Fruit fly (Drosophila melanogaster): Measurements from ENCODE around the gene CG14424.

Gene CG14424

DNA sequence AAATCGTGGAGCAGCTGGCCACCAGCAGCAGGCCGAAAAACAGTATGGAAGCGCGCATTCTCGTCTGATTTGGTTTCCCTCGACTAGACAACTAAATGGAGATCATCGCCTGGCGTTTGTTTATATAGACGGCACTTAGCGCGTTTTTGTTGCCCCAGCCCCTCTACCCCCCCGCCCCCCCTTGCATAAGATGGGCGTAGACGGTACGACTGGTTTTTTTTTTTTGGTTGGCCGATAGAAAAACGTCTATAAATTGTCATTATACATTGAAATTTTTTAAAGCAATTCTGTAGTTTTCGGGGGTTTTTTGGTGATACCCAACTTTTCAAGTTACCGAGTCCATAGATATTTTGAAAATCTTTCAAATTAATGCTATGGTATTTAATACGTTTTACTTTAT, 41.2 kb downstream of the CG14424 start, which contains the start of gene CG14419:
Gene CG14419, minus strand, starts transcription at position 101 of the 400 bp plus-strand sequence.
- TF ChIP-seq ttk (optimal IDR thresholded peaks at IDR 0.05): no peak
- no peak for TF ChIP-seq Sin3A (optimal IDR thresholded peaks at IDR 0.05)
- TF ChIP-seq Myc (optimal IDR thresholded peaks at IDR 0.05): no peak

DNA sequence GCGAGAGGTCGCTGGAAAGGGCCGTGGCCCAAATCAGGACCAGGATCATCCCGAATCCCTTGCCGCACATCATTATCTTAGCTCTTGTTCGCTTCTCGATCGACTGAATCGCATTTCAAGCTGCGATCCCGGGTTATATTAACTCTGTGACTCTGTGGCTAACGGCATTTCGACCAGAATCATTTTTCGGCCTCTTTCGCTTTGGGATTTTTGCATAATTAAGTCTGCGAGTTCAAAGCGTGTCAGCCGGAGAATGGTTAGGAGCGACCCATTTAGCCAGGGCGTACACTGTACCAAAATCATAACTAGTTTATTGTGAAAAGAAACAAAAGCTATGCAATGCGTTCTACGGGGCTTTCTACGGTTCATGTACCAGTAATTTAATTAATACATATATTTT, 43.5 kb downstream of the CG14424 start, which contains the start of gene CG14418:
Gene CG14418, minus strand, starts transcription at position 101 of the 400 bp plus-strand sequence.
- TF ChIP-seq ttk (optimal IDR thresholded peaks at IDR 0.05) (no peak), insv (optimal IDR thresholded peaks at IDR 0.05) (no peak), Sin3A (optimal IDR thresholded peaks at IDR 0.05) (no peak), Myc (optimal IDR thresholded peaks at IDR 0.05) (no peak), psq (optimal IDR thresholded peaks at IDR 0.05) (no peak), h (optimal IDR thresholded peaks at IDR 0.05) (no peak)

DNA sequence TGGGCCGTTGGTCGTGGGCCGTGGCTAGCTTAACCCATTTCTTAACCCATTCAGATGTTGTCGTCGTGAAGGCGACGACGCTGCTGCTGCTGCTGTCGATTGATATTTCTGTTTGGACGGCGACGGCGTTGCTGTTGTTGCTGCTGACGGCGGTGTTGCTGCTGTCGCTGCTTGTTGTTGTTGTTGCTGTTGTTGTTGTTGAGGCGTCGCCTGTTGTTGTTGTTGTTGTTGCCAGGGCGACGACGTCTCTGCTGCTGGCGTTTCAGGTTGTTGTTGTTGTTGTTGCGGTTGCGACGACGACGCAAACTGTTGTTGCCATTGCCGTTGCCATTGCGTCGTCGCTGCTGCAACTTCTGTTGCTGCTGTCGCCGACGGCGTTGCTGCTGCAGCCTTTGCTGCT, 44.5 kb downstream of the CG14424 start:
- TF ChIP-seq Myc (optimal IDR thresholded peaks at IDR 0.05) (no peak), h (optimal IDR thresholded peaks at IDR 0.05) (no peak), insv (optimal IDR thresholded peaks at IDR 0.05) (no peak), Sin3A (optimal IDR thresholded peaks at IDR 0.05) (no peak), ttk (optimal IDR thresholded peaks at IDR 0.05) (no peak), psq (optimal IDR thresholded peaks at IDR 0.05) (no peak)

DNA sequence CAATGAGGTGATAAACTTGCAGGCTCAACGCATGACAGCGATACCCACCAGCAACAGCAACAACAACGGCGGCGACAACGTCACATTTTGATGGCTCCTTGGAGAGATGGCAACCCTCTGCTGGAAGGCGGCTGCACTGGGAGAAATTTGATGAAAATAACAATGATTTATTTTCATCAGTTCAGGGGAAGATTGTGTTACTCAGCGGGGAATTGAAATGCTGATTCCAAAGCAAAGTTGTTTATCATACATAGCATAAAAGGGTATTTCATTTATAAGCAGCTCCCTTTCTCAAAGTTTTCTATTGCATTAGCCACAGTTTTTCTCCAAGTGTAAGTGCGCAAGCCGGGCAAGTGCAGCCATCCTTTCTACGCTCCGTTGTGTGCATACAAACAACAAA, 46.4 kb downstream of the CG14424 start:
- TF ChIP-seq insv (optimal IDR thresholded peaks at IDR 0.05): no peak
- no peak for TF ChIP-seq Sin3A (optimal IDR thresholded peaks at IDR 0.05)

DNA sequence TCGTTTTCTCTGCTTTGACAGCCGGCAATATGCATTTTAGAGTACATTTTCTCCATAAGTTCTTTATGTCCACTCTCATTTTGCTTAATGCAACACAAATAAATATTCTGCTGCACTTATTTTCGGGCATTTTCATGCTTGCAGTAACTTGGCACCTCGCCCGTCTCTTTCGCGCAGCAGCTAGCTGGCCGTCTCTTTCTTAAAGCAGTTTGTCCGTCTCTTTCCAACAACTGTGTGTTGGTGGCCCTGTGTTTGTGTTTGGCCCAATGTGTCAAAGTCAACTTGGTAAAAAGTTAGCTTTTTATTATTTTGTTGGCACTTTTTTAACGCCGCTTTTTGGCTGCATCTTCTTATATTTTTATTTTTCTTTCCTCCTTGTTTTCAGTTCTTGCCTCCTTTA, 50.0 kb downstream of the CG14424 start:
- TF ChIP-seq Sin3A (optimal IDR thresholded peaks at IDR 0.05): no peak
- TF ChIP-seq ttk (optimal IDR thresholded peaks at IDR 0.05): no peak
- no peak for TF ChIP-seq insv (optimal IDR thresholded peaks at IDR 0.05)
- TF ChIP-seq h (optimal IDR thresholded peaks at IDR 0.05): no peak
- TF ChIP-seq Myc (optimal IDR thresholded peaks at IDR 0.05): no peak
- TF ChIP-seq psq (optimal IDR thresholded peaks at IDR 0.05): no peak

DNA sequence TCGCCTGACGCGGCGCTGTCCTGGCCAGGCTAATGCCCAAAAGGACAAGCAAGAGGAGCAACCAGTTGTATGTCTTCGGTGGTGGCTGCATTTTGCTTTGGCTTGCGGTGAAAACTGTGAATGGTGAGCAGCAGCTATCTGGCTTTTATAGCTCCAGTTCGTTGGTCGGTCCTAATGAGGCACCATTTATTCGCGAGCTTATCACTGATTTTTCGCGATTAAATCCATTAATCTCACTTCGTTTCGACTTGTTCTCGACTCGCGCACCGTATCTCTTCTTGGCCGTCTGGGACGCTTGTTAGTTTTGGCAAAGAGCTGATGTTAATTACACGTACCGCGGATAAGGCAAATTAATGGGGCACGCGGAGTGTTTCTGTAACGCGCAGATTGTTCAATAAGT, 50.6 kb downstream of the CG14424 start, which contains the start of gene CG14417:
Gene CG14417, minus strand, starts transcription at position 101 of the 400 bp plus-strand sequence.
- TF ChIP-seq psq (optimal IDR thresholded peaks at IDR 0.05) (no peak), h (optimal IDR thresholded peaks at IDR 0.05) (no peak), ttk (optimal IDR thresholded peaks at IDR 0.05) (no peak), insv (optimal IDR thresholded peaks at IDR 0.05) (no peak), Sin3A (optimal IDR thresholded peaks at IDR 0.05) (no peak), Myc (optimal IDR thresholded peaks at IDR 0.05) (no peak)
